Worm (Caenorhabditis elegans) whole organism, L2 larva: ENCODE measurements around the gene calf-1.
A peak's percentile ranks its signal among the peaks of the same experiment; 100 is the strongest.
"Not testable (repeated sequence)": the region's sequence is repeated elsewhere in the genome, so short reads cannot be mapped to it uniquely, and the experiment has no call there.

Experiments
- F13H6.1 ChIP-seq: sonication (generic microtip); optimal IDR thresholded peaks from 2 replicates; lab custom pipeline; 2016; ENCODE audit warnings: missing genetic modification characterization, missing compliant biosample characterization
- R02D3.7 ChIP-seq: fragments of 150-350 bp; optimal IDR thresholded peaks from 2 replicates; lab custom pipeline; 2014; ENCODE audit warnings: missing biosample characterization, missing genetic modification characterization
- ZK546.5 ChIP-seq: sonication (generic microtip); optimal IDR thresholded peaks from 2 replicates; lab custom pipeline; 2017; ENCODE audit warnings: missing biosample characterization, missing genetic modification characterization
- alr-1 ChIP-seq: fragments of 150-350 bp; optimal IDR thresholded peaks from 2 replicates; lab custom pipeline; 2014; ENCODE audit warnings: missing biosample characterization, missing genetic modification characterization
- ama-1 ChIP-seq: fragments of 150-350 bp; optimal IDR thresholded peaks from 2 replicates; lab custom pipeline; 2018; ENCODE audit warnings: inconsistent platforms
- blmp-1 ChIP-seq: sonication (generic microtip); optimal IDR thresholded peaks from 2 replicates; lab custom pipeline; 2017; ENCODE audit warnings: missing genetic modification characterization, mild to moderate bottlenecking, missing compliant biosample characterization, antibody characterized with exemption, moderate library complexity; ENCODE audit not compliant: insufficient read depth
- ceh-16 ChIP-seq: fragments of 150-350 bp; optimal IDR thresholded peaks from 2 replicates; lab custom pipeline; 2014; ENCODE audit warnings: missing biosample characterization, missing genetic modification characterization
- ceh-82 ChIP-seq: fragments of 150-350 bp; optimal IDR thresholded peaks from 2 replicates; lab custom pipeline; 2014; ENCODE audit warnings: missing biosample characterization, missing genetic modification characterization
- crh-2 ChIP-seq: sonication (generic microtip); optimal IDR thresholded peaks from 2 replicates; lab custom pipeline; 2017; ENCODE audit warnings: missing biosample characterization, missing genetic modification characterization
- dmd-4 ChIP-seq: sonication (generic microtip); optimal IDR thresholded peaks from 2 replicates; lab custom pipeline; 2017; ENCODE audit warnings: missing biosample characterization, missing genetic modification characterization
- elt-1 ChIP-seq: fragments of 150-350 bp; optimal IDR thresholded peaks from 2 replicates; lab custom pipeline; 2014; ENCODE audit warnings: missing biosample characterization, missing genetic modification characterization
- elt-3 ChIP-seq: sonication (generic microtip); optimal IDR thresholded peaks from 2 replicates; lab custom pipeline; 2017; ENCODE audit warnings: missing biosample characterization, missing genetic modification characterization
- fos-1 ChIP-seq: fragments of 150-350 bp; optimal IDR thresholded peaks from 2 replicates; lab custom pipeline; 2014; ENCODE audit warnings: missing biosample characterization, missing genetic modification characterization
- gmeb-1 ChIP-seq: fragments of 150-350 bp; optimal IDR thresholded peaks from 2 replicates; lab custom pipeline; 2014; ENCODE audit warnings: missing biosample characterization, missing genetic modification characterization
- lin-13 ChIP-seq: fragments of 150-350 bp; optimal IDR thresholded peaks from 2 replicates; lab custom pipeline; 2014; ENCODE audit warnings: missing biosample characterization, missing genetic modification reagents, missing genetic modification characterization
- lin-39 ChIP-seq: fragments of 150-350 bp; optimal IDR thresholded peaks from 2 replicates; lab custom pipeline; 2014; ENCODE audit warnings: missing biosample characterization, missing genetic modification reagents, missing genetic modification characterization
- lsy-2 ChIP-seq, 2 experiments: fragments of 150-350 bp in 1 of 2; sonication (generic microtip) in 1 of 2; optimal IDR thresholded peaks; 2 replicates each; lab custom pipeline; 2014 to 2017; ENCODE audit warnings: missing biosample characterization in 2 of 2, missing genetic modification characterization in 2 of 2
- mbf-1 ChIP-seq: sonication (generic microtip); optimal IDR thresholded peaks from 2 replicates; lab custom pipeline; 2017; ENCODE audit warnings: missing biosample characterization, missing genetic modification characterization
- mdl-1 ChIP-seq, 2 experiments: fragments of 150-350 bp in 1 of 2; sonication (generic microtip) in 1 of 2; optimal IDR thresholded peaks; 2 replicates each; lab custom pipeline; 2017; ENCODE audit warnings: missing biosample characterization in 2 of 2, missing genetic modification characterization in 2 of 2
- nhr-10 ChIP-seq: sonication (generic microtip); optimal IDR thresholded peaks from 2 replicates; lab custom pipeline; 2017; ENCODE audit warnings: missing biosample characterization, missing genetic modification characterization
- nhr-12 ChIP-seq: fragments of 150-350 bp; optimal IDR thresholded peaks from 2 replicates; lab custom pipeline; 2014; ENCODE audit warnings: missing biosample characterization, missing genetic modification characterization
- nhr-129 ChIP-seq: fragments of 150-350 bp; optimal IDR thresholded peaks from 2 replicates; lab custom pipeline; 2014; ENCODE audit warnings: missing biosample characterization, missing genetic modification characterization
- nhr-21 ChIP-seq: fragments of 150-350 bp; optimal IDR thresholded peaks from 2 replicates; lab custom pipeline; 2014; ENCODE audit warnings: missing biosample characterization, missing genetic modification characterization
- nhr-23 ChIP-seq: fragments of 150-350 bp; optimal IDR thresholded peaks from 2 replicates; lab custom pipeline; 2014; ENCODE audit warnings: missing biosample characterization, missing genetic modification reagents, missing genetic modification characterization
- nhr-237 ChIP-seq: fragments of 150-350 bp; optimal IDR thresholded peaks from 2 replicates; lab custom pipeline; 2014; ENCODE audit warnings: missing biosample characterization, missing genetic modification characterization
- nhr-25 ChIP-seq: fragments of 150-350 bp; sonication (generic microtip); optimal IDR thresholded peaks from 3 replicates; lab custom pipeline; 2014; ENCODE audit warnings: missing biosample characterization, missing genetic modification characterization
- nhr-77 ChIP-seq: fragments of 150-350 bp; optimal IDR thresholded peaks from 2 replicates; lab custom pipeline; 2014; ENCODE audit warnings: missing biosample characterization, missing genetic modification characterization
- sem-4 ChIP-seq: fragments of 150-350 bp; optimal IDR thresholded peaks from 2 replicates; lab custom pipeline; 2014; ENCODE audit warnings: missing biosample characterization, missing genetic modification reagents, missing genetic modification characterization
- skn-1 ChIP-seq: sonication (generic microtip); optimal IDR thresholded peaks from 2 replicates; lab custom pipeline; 2017; ENCODE audit warnings: missing biosample characterization, missing genetic modification characterization
- sma-3 ChIP-seq: sonication (generic microtip); optimal IDR thresholded peaks from 2 replicates; lab custom pipeline; 2016; ENCODE audit warnings: missing genetic modification reagents, missing genetic modification characterization, missing compliant biosample characterization
- snpc-4 ChIP-seq: fragments of 150-350 bp; optimal IDR thresholded peaks from 2 replicates; lab custom pipeline; 2014; ENCODE audit warnings: missing biosample characterization, missing genetic modification characterization
- unc-39 ChIP-seq: fragments of 150-350 bp; optimal IDR thresholded peaks from 2 replicates; lab custom pipeline; 2014; ENCODE audit warnings: missing biosample characterization, missing genetic modification characterization
- unc-55 ChIP-seq: fragments of 150-350 bp; sonication (generic microtip); optimal IDR thresholded peaks from 3 replicates; lab custom pipeline; 2014; ENCODE audit warnings: missing biosample characterization, missing genetic modification reagents, missing genetic modification characterization
- zag-1 ChIP-seq: fragments of 150-350 bp; optimal IDR thresholded peaks from 2 replicates; lab custom pipeline; 2014; ENCODE audit warnings: missing biosample characterization, missing genetic modification characterization
- ztf-1 ChIP-seq: fragments of 200-800 bp; sonication (Bioruptor generic); conservative IDR thresholded peaks from 2 replicates; pipeline ENCODE4 v1.3.6; 2022; ENCODE audit warnings: missing genetic modification characterization, missing compliant biosample characterization
- ztf-11 ChIP-seq: sonication (generic microtip); optimal IDR thresholded peaks from 2 replicates; lab custom pipeline; 2017; ENCODE audit warnings: missing biosample characterization, missing genetic modification characterization
- ztf-4 ChIP-seq: fragments of 150-350 bp; optimal IDR thresholded peaks from 2 replicates; lab custom pipeline; 2014; ENCODE audit warnings: missing biosample characterization, missing genetic modification characterization

The calf-1 gene

ce11 chrV:20517005-20517404 is 38.1 kb upstream of the calf-1 start:
- TF ChIP-seq ZK546.5 (tag; lab: Kevin White, UChicago) (no peak), ztf-11 (no peak), crh-2 (tag; lab: Kevin White, UChicago) (no peak), skn-1 (tag; lab: Kevin White, UChicago) (no peak), sma-3 (no peak), ztf-4 (tag; lab: Kevin White, UChicago) (no peak), snpc-4 (tag; lab: Kevin White, UChicago) (no peak), elt-1 (tag; lab: Kevin White, UChicago) (no peak), nhr-77 (no peak), unc-55 (no peak), mbf-1 (no peak), lsy-2 (tag; optimal IDR thresholded peaks at IDR 0.05; lab: Kevin White, UChicago) (no peak), ztf-1 (GFP tag; lab: Robert Waterston, UW) (no peak), nhr-12 (tag; lab: Kevin White, UChicago) (no peak), alr-1 (tag; lab: Kevin White, UChicago) (no peak), nhr-25 (no peak), dmd-4 (no peak), R02D3.7 (tag; lab: Kevin White, UChicago) (no peak)
- TF ChIP-seq, all 48 proteins: peak for 0

DNA sequence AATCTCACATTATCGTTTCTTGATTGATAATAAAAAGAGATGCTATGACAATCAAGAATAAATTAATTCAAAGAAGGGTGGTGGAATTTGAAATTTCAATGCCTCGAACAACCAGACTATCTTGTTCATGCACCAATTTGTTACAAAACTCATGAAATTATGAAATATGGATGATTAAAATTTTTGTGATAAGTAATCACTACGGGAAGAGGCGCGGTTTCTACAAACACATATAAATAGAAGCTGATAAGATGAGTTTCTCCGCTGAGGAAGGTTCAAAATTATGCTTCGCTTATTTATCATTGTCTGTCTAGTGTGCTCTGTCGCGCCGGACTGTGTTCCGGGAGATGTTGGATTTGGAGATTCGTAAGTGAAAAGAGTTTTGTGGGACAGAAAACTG is 35.6 kb upstream of the calf-1 start:
- TF ChIP-seq F13H6.1 (tag; lab: Kevin White, UChicago) (no peak), fos-1 (tag; lab: Kevin White, UChicago) (peak; percentile 63)
- TF ChIP-seq, all 48 proteins: peak for 1

DNA sequence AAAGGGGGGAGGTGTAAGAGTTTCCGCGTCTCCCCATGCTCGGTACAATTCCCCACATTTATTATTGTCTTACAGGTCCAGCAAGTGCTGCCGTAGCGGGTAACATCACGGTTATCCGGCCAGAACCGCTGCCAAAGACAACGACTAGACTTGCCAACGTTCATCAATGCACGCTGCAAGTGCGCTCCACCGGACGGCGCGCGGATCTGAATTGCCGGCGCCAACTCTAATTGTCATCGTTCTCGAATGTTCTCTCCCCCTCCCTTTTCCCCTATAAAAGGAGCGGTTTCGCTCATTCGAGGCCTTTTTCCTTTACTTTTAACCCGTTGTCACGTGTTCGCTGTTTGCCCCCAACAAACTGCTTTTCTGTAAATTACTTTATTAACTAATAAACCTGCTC is 34.8 kb upstream of the calf-1 start, which contains the start of gene Y38H6C.8:
TSS of gene Y38H6C.8 (plus strand) at position 301 of the 400 bp plus-strand sequence.
- not testable (repeated sequence) for TF ChIP-seq nhr-21, zag-1, gmeb-1 (tag; lab: Kevin White, UChicago)

ce11 chrV:20509427-20509826 is 30.5 kb upstream of the calf-1 start:
- TF ChIP-seq elt-1 (tag; lab: Kevin White, UChicago) (no peak), elt-3 (tag; lab: Kevin White, UChicago) (no peak), unc-39 (tag; lab: Kevin White, UChicago) (no peak), lin-13 (GFP tag; lab: Kevin White, UChicago) (no peak), lin-39 (no peak), ceh-82 (tag; lab: Kevin White, UChicago) (no peak), mbf-1 (no peak), ama-1 (no peak), nhr-10 (tag; lab: Kevin White, UChicago) (no peak), unc-55 (no peak), nhr-129 (no peak), nhr-23 (no peak), ZK546.5 (tag; lab: Kevin White, UChicago) (no peak), ztf-1 (GFP tag; lab: Robert Waterston, UW) (no peak)

- TF ChIP-seq gmeb-1 (tag; lab: Kevin White, UChicago) (no peak), ceh-82 (tag; lab: Kevin White, UChicago) (no peak), nhr-237 (tag; lab: Kevin White, UChicago) (no peak), ceh-16 (tag; lab: Kevin White, UChicago) (no peak), blmp-1 (tag; lab: Kevin White, UChicago) (no peak), unc-39 (tag; lab: Kevin White, UChicago) (no peak), skn-1 (tag; lab: Kevin White, UChicago) (no peak), F13H6.1 (tag; lab: Kevin White, UChicago) (no peak), ZK546.5 (tag; lab: Kevin White, UChicago) (no peak), nhr-23 (no peak), sem-4 (tag; lab: Kevin White, UChicago) (no peak), mdl-1 (tag; optimal IDR thresholded peaks at IDR 0.05; lab: Kevin White, UChicago) (no peak)
Observed at ce11 chrV:20506542-20506941, 27.7 kb upstream of the calf-1 start.
